Fruit fly (Drosophila melanogaster) whole organism, embryonic: ENCODE results near the gene Ugt305A1.

Source experiments
- Awh ChIP-seq: fragments of 200-800 bp; sonication (Bioruptor generic); IDR thresholded peaks from 2 replicates; pipeline ENCODE4, ENCODE4 v1.3.6; 2022; ENCODE audit warnings: missing biosample characterization, missing genetic modification characterization
- B-H1 ChIP-seq: fragments of 200-800 bp; sonication (Bioruptor generic); IDR thresholded peaks from 3 replicates; pipeline ENCODE4 v1.3.6; 2022; ENCODE audit warnings: missing biosample characterization, missing genetic modification characterization
- Bgb ChIP-seq: fragments of 200-800 bp; sonication (Bioruptor generic); IDR thresholded peaks from 2 replicates; pipeline ENCODE4 v1.3.6; 2022; ENCODE audit warnings: missing biosample characterization, missing genetic modification characterization; ENCODE audit not compliant: partially characterized antibody
- CG10274 ChIP-seq: fragments of 200-800 bp; sonication (Bioruptor generic); optimal IDR thresholded peaks from 3 replicates; lab custom pipeline; 2017; ENCODE audit warnings: missing biosample characterization, mild to moderate bottlenecking, missing genetic modification characterization
- CG11723 ChIP-seq: fragments of 200-800 bp; sonication (Bioruptor generic); optimal IDR thresholded peaks from 2 replicates; lab custom pipeline; 2017; ENCODE audit warnings: missing biosample characterization, mild to moderate bottlenecking, missing genetic modification characterization
- CG12155 ChIP-seq: fragments of 200-800 bp; sonication (Bioruptor generic); optimal IDR thresholded peaks from 3 replicates; lab custom pipeline; 2016; ENCODE audit warnings: missing biosample characterization, missing genetic modification characterization
- CG12769 ChIP-seq: fragments of 200-800 bp; sonication (Bioruptor generic); optimal IDR thresholded peaks from 2 replicates; lab custom pipeline; 2019; ENCODE audit warnings: missing biosample characterization, mild to moderate bottlenecking, missing genetic modification characterization, moderate library complexity
- CG16863 ChIP-seq: fragments of 200-800 bp; sonication (Bioruptor generic); optimal IDR thresholded peaks from 3 replicates; lab custom pipeline; 2016; ENCODE audit warnings: missing biosample characterization, missing genetic modification characterization
- CG1792 ChIP-seq: fragments of 200-800 bp; sonication (Bioruptor generic); optimal IDR thresholded peaks from 2 replicates; lab custom pipeline; 2016; ENCODE audit warnings: missing biosample characterization, missing genetic modification characterization
- CG18262 ChIP-seq: fragments of 200-800 bp; optimal IDR thresholded peaks from 3 replicates; lab custom pipeline; 2019; ENCODE audit warnings: missing biosample characterization, mild to moderate bottlenecking, missing genetic modification characterization, moderate library complexity
- CG18619 ChIP-seq: fragments of 200-800 bp; sonication (Bioruptor generic); optimal IDR thresholded peaks from 3 replicates; lab custom pipeline; 2017; ENCODE audit warnings: missing biosample characterization, mild to moderate bottlenecking, missing genetic modification characterization
- CG2129 ChIP-seq: fragments of 200-800 bp; sonication (Bioruptor generic); IDR thresholded peaks from 2 replicates; pipeline ENCODE4 v1.3.6; 2022; ENCODE audit warnings: missing biosample characterization, missing genetic modification characterization; ENCODE audit not compliant: partially characterized antibody
- CG2875 ChIP-seq: fragments of 200-800 bp; sonication (Bioruptor generic); optimal IDR thresholded peaks from 2 replicates; lab custom pipeline; 2017; ENCODE audit warnings: missing biosample characterization, mild to moderate bottlenecking, missing genetic modification characterization, missing genetic modification reagents
- CG31388 ChIP-seq: fragments of 200-800 bp; sonication (Bioruptor generic); optimal IDR thresholded peaks from 2 replicates; lab custom pipeline; 2016; ENCODE audit warnings: missing biosample characterization, missing genetic modification characterization
- CG32532 ChIP-seq: fragments of 200-800 bp; sonication (Bioruptor generic); IDR thresholded peaks from 2 replicates; pipeline ENCODE4 v1.3.6; 2022; ENCODE audit warnings: missing biosample characterization, missing genetic modification characterization
- CG33213 ChIP-seq: fragments of 200-800 bp; sonication (Bioruptor generic); optimal IDR thresholded peaks from 3 replicates; lab custom pipeline; 2016; ENCODE audit warnings: missing biosample characterization, missing genetic modification characterization
- CG3838 ChIP-seq: fragments of 200-800 bp; sonication (Bioruptor generic); optimal IDR thresholded peaks from 3 replicates; lab custom pipeline; 2016; ENCODE audit warnings: missing biosample characterization, missing genetic modification characterization
- CG43689 ChIP-seq: fragments of 200-800 bp; sonication (Bioruptor generic); IDR thresholded peaks from 2 replicates; pipeline ENCODE4 v1.3.6; 2022; ENCODE audit warnings: missing biosample characterization, missing genetic modification characterization
- CG4854 ChIP-seq: fragments of 200-800 bp; sonication (Bioruptor generic); optimal IDR thresholded peaks from 2 replicates; lab custom pipeline; 2016; ENCODE audit warnings: missing biosample characterization, missing genetic modification characterization, inconsistent platforms
- CG6254 ChIP-seq: fragments of 200-800 bp; sonication (Bioruptor generic); optimal IDR thresholded peaks from 3 replicates; lab custom pipeline; 2017; ENCODE audit warnings: mild to moderate bottlenecking, missing biosample characterization, missing genetic modification reagents, missing genetic modification characterization
- CG8290 ChIP-seq, 3 experiments: fragments of 200-800 bp; sonication (Bioruptor generic); optimal IDR thresholded peaks; 2 replicates each; lab custom pipeline; 2016 to 2019; ENCODE audit warnings: missing biosample characterization in 3 of 3, missing genetic modification characterization in 3 of 3, mild to moderate bottlenecking in 2 of 3, moderate library complexity in 1 of 3
- Deaf1 ChIP-seq: fragments of 200-800 bp; optimal IDR thresholded peaks from 3 replicates; lab custom pipeline; 2019; ENCODE audit warnings: missing biosample characterization, mild to moderate bottlenecking, missing genetic modification characterization, moderate library complexity
- Dip3 ChIP-seq: fragments of 200-800 bp; sonication (Bioruptor generic); optimal IDR thresholded peaks from 3 replicates; lab custom pipeline; 2016; ENCODE audit warnings: missing biosample characterization, missing genetic modification characterization
- Doc3 ChIP-seq: fragments of 200-800 bp; sonication (Bioruptor generic); IDR thresholded peaks from 3 replicates; pipeline ENCODE4 v1.3.6; 2022; ENCODE audit warnings: missing biosample characterization, missing genetic modification characterization; ENCODE audit not compliant: partially characterized antibody
- Gug ChIP-seq: fragments of 200-800 bp; sonication (Bioruptor generic); IDR thresholded peaks from 4 replicates; pipeline ENCODE4 v1.3.6; 2022; ENCODE audit warnings: missing biosample characterization, missing genetic modification characterization
- HLHmδ ChIP-seq: fragments of 200-800 bp; sonication (Bioruptor generic); optimal IDR thresholded peaks from 2 replicates; lab custom pipeline; 2018; ENCODE audit warnings: missing biosample characterization, mild to moderate bottlenecking, missing genetic modification characterization, moderate library complexity
- HmgZ ChIP-seq: fragments of 200-800 bp; sonication (Bioruptor generic); optimal IDR thresholded peaks from 2 replicates; lab custom pipeline; 2018; ENCODE audit warnings: missing biosample characterization, mild to moderate bottlenecking, missing genetic modification characterization
- Hr39 ChIP-seq: fragments of >200 bp; optimal IDR thresholded peaks from 2 replicates; lab custom pipeline; 2017
- Hr51 ChIP-seq, 2 experiments: fragments of 200-800 bp; sonication (Bioruptor generic); optimal IDR thresholded peaks; 2 replicates in 1 of 2; 3 replicates in 1 of 2; lab custom pipeline; 2016 to 2018; ENCODE audit warnings: missing biosample characterization in 2 of 2, missing genetic modification characterization in 2 of 2, mild to moderate bottlenecking in 1 of 2, moderate library complexity in 1 of 2
- Hsf ChIP-seq: fragments of 200-800 bp; sonication (Bioruptor generic); optimal IDR thresholded peaks from 3 replicates; lab custom pipeline; 2016; ENCODE audit warnings: missing biosample characterization, missing genetic modification characterization
- Mes4 ChIP-seq: fragments of 200-800 bp; sonication (Bioruptor generic); optimal IDR thresholded peaks from 2 replicates; lab custom pipeline; 2016; ENCODE audit warnings: missing biosample characterization, missing genetic modification characterization
- Nf-YB ChIP-seq: fragments of 200-800 bp; sonication (Bioruptor generic); optimal IDR thresholded peaks from 3 replicates; lab custom pipeline; 2019; ENCODE audit warnings: missing biosample characterization, mild to moderate bottlenecking, missing genetic modification characterization, moderate library complexity
- Optix ChIP-seq: fragments of 200-800 bp; sonication (Bioruptor generic); IDR thresholded peaks from 3 replicates; pipeline ENCODE4 v1.3.6; 2022; ENCODE audit warnings: missing biosample characterization, missing genetic modification characterization
- Six4 ChIP-seq: fragments of 200-800 bp; sonication (Bioruptor generic); optimal IDR thresholded peaks from 2 replicates; lab custom pipeline; 2016; ENCODE audit warnings: missing biosample characterization, missing genetic modification characterization
- bab2 ChIP-seq: fragments of 200-800 bp; sonication (Bioruptor generic); optimal IDR thresholded peaks from 2 replicates; lab custom pipeline; 2016; ENCODE audit warnings: missing biosample characterization, missing genetic modification characterization
- croc ChIP-seq: fragments of 200-800 bp; sonication (Bioruptor generic); conservative IDR thresholded peaks from 3 replicates; pipeline ENCODE4 v1.3.6; 2022; ENCODE audit warnings: missing biosample characterization, missing genetic modification characterization
- cwo ChIP-seq: fragments of 200-800 bp; sonication (Bioruptor generic); optimal IDR thresholded peaks from 3 replicates; lab custom pipeline; 2017; ENCODE audit warnings: missing biosample characterization, missing genetic modification characterization, mild to moderate bottlenecking, moderate library complexity, missing genetic modification reagents
- exex ChIP-seq: fragments of 200-800 bp; sonication (Bioruptor generic); optimal IDR thresholded peaks from 4 replicates; lab custom pipeline; 2018; ENCODE audit warnings: missing biosample characterization, mild to moderate bottlenecking, missing genetic modification characterization, moderate library complexity
- jumu ChIP-seq: fragments of 200-800 bp; sonication (Bioruptor generic); optimal IDR thresholded peaks from 3 replicates; lab custom pipeline; 2016; ENCODE audit warnings: missing biosample characterization, missing genetic modification characterization
- kay ChIP-seq: fragments of 200-800 bp; sonication (Bioruptor generic); optimal IDR thresholded peaks from 2 replicates; lab custom pipeline; 2016; ENCODE audit warnings: missing biosample characterization, missing genetic modification characterization
- nau ChIP-seq: fragments of 200-800 bp; sonication (Bioruptor generic); optimal IDR thresholded peaks from 3 replicates; lab custom pipeline; 2017; ENCODE audit warnings: missing biosample characterization, mild to moderate bottlenecking, missing genetic modification characterization, missing genetic modification reagents
- nom ChIP-seq: fragments of 200-800 bp; sonication (Bioruptor generic); optimal IDR thresholded peaks from 2 replicates; lab custom pipeline; 2017; ENCODE audit warnings: missing biosample characterization, missing genetic modification characterization, mild to moderate bottlenecking, moderate library complexity, missing genetic modification reagents
- p53 ChIP-seq: fragments of 200-800 bp; sonication (Bioruptor generic); optimal IDR thresholded peaks from 2 replicates; lab custom pipeline; 2016; ENCODE audit warnings: missing biosample characterization, missing genetic modification characterization
- peb ChIP-seq: fragments of 200-800 bp; sonication (Bioruptor generic); IDR thresholded peaks from 2 replicates; pipeline ENCODE4 v1.3.6; 2022; ENCODE audit warnings: missing biosample characterization, missing genetic modification characterization
- pros ChIP-seq: fragments of 200-800 bp; sonication (Bioruptor generic); optimal IDR thresholded peaks from 3 replicates; lab custom pipeline; 2019; ENCODE audit warnings: missing biosample characterization, mild to moderate bottlenecking, missing genetic modification characterization, moderate library complexity
- sd ChIP-seq: fragments of 200-800 bp; sonication (Bioruptor generic); optimal IDR thresholded peaks from 3 replicates; lab custom pipeline; 2018; ENCODE audit warnings: missing biosample characterization, mild to moderate bottlenecking, missing genetic modification characterization, moderate library complexity
- sisA ChIP-seq: fragments of 200-800 bp; sonication (Bioruptor generic); IDR thresholded peaks from 2 replicates; pipeline ENCODE4 v1.3.6; 2022; ENCODE audit warnings: missing biosample characterization, missing genetic modification characterization
- trh ChIP-seq: fragments of 200-800 bp; sonication (Bioruptor generic); optimal IDR thresholded peaks from 2 replicates; lab custom pipeline; 2016; ENCODE audit warnings: missing biosample characterization, missing genetic modification characterization
- unc-4 ChIP-seq: fragments of 200-800 bp; sonication (Bioruptor generic); IDR thresholded peaks from 2 replicates; pipeline ENCODE4 v1.3.6; 2022; ENCODE audit warnings: missing biosample characterization, missing genetic modification characterization; ENCODE audit not compliant: partially characterized antibody
- wek ChIP-seq: fragments of 200-800 bp; sonication (Bioruptor generic); optimal IDR thresholded peaks from 3 replicates; lab custom pipeline; 2018; ENCODE audit warnings: missing biosample characterization, mild to moderate bottlenecking, missing genetic modification characterization, moderate library complexity

Ugt305A1 gene

DNA sequence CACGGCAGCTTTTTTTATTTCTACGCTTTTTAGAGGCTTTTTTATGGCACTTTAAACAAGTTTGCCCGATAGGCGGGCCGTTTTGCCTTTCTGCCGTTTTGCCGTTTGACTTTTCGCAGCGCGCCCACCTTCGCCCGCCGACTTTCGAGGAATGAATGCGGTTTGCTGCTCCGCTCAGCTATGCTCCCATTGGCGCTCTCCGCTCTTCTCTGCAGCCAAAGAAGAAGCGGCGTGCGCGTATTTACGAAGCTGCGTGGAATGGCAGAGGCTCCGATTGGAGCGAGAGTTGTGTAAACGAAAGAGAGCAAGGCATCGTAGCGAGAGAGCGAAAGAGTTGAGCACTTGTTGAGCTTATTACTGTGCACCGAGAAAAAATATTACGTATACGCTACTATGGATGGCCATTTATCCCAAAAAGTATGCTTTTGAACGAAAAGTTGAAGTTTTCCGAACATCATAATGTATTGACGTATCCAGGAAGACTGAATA is 12.0 kb downstream of the Ugt305A1 start, which contains the start of gene wit (continued):
- TF ChIP-seq Dip3 (GFP tag; lab: Kevin White, UChicago) (no peak), CG4854 (GFP tag; lab: Kevin White, UChicago) (peak; percentile 5), HmgZ (tag; lab: Kevin White, UChicago) (peak; percentile 26), CG43689 (GFP tag; lab: Robert Waterston, UW) (no peak), unc-4 (GFP tag; lab: Robert Waterston, UW) (peak; percentile 58), wek (GFP tag; lab: Kevin White, UChicago) (peak; percentile 48), Six4 (GFP tag; lab: Kevin White, UChicago) (no peak), CG33213 (GFP tag; lab: Kevin White, UChicago) (peak; percentile 23), CG16863 (GFP tag; lab: Kevin White, UChicago) (no peak), Doc3 (GFP tag; lab: Robert Waterston, UW) (peak; percentile 48; the same call in 1 of the 3 replicates), Hr39 (lab: Kevin White, UChicago) (no peak), CG2129 (GFP tag; lab: Robert Waterston, UW) (no peak), exex (tag; lab: Kevin White, UChicago) (no peak), cwo (GFP tag; lab: Kevin White, UChicago) (no peak), Hr51 (GFP tag; optimal IDR thresholded peaks at IDR 0.05; lab: Kevin White, UChicago) (no peak), CG18262 (no peak), nom (peak; percentile 84), CG31388 (GFP tag; lab: Kevin White, UChicago) (no peak), sisA (GFP tag; lab: Robert Waterston, UW) (peak; percentile 16; the same call in 1 of the 2 replicates), Awh (GFP tag; lab: Robert Waterston, UW) (peak; percentile 62; the same call in 1 of the 2 replicates), CG6254 (GFP tag; lab: Kevin White, UChicago) (no peak), CG18619 (no peak), sd (tag; lab: Kevin White, UChicago) (peak; percentile 87), Optix (GFP tag; lab: Robert Waterston, UW) (no peak), CG32532 (GFP tag; lab: Robert Waterston, UW) (peak; percentile 62; the same call in 1 of the 2 replicates), Gug (no peak), jumu (GFP tag; lab: Kevin White, UChicago) (no peak), CG8290 (GFP tag; optimal IDR thresholded peaks at IDR 0.05; lab: Kevin White, UChicago) (no peak), CG8290 (tag; optimal IDR thresholded peaks at IDR 0.05; lab: Kevin White, UChicago) (peak in 1 of 2 experiments; percentile 73), B-H1 (no peak; the same call in 2 of the 3 replicates), croc (GFP tag; lab: Robert Waterston, UW) (no peak), CG2875 (GFP tag; lab: Kevin White, UChicago) (peak; percentile 40), Nf-YB (GFP tag; lab: Kevin White, UChicago) (peak; percentile 41), nau (GFP tag; lab: Kevin White, UChicago) (peak; percentile 41), Deaf1 (tag; lab: Kevin White, UChicago) (peak; percentile 30), p53 (GFP tag; lab: Kevin White, UChicago) (no peak), peb (GFP tag; lab: Robert Waterston, UW) (no peak), bab2 (GFP tag; lab: Kevin White, UChicago) (no peak), trh (GFP tag; lab: Kevin White, UChicago) (no peak), CG12155 (no peak), CG10274 (no peak), kay (GFP tag; lab: Kevin White, UChicago) (no peak), Hsf (peak; percentile 26), HLHmδ (GFP tag; lab: Kevin White, UChicago) (peak; percentile 78), CG3838 (GFP tag; lab: Kevin White, UChicago) (no peak), CG11723 (no peak), Mes4 (GFP tag; lab: Kevin White, UChicago) (peak; percentile 35), pros (no peak), Bgb (peak; percentile 49), CG1792 (no peak), CG12769 (tag; lab: Kevin White, UChicago) (peak; percentile 90)
